Fruit fly (Drosophila melanogaster): ENCODE measurements around the gene Med.
A peak's percentile ranks its signal among the peaks of the same experiment; 100 is the strongest.

The Med gene

dm6 chr3R:31596071-31596883 is 14.6 kb upstream of the Med start, which contains the start of gene RpL6 (continued):
- TF ChIP-seq cwo (GFP tag; optimal IDR thresholded peaks at IDR 0.05) (peak; percentile 59), ATbp (GFP tag; optimal IDR thresholded peaks at IDR 0.05) (no peak), CG3065 (GFP tag; optimal IDR thresholded peaks at IDR 0.05) (no peak), sr (GFP tag; IDR thresholded peaks at IDR 0.05) (no peak), CG17829 (tag; optimal IDR thresholded peaks at IDR 0.05) (peak; percentile 60), MBD-R2 (GFP tag; IDR thresholded peaks at IDR 0.05) (peak; percentile 59), CG4617 (GFP tag; optimal IDR thresholded peaks at IDR 0.05; ENCODE audit: borderline replicate concordance) (peak; percentile 53), CG12299 (tag; optimal IDR thresholded peaks at IDR 0.05) (peak; percentile 28), HmgZ (tag; optimal IDR thresholded peaks at IDR 0.05) (peak; percentile 63), ERR (GFP tag; optimal IDR thresholded peaks at IDR 0.05) (no peak), dan (GFP tag; IDR thresholded peaks at IDR 0.05) (no peak), fd64A (GFP tag; optimal IDR thresholded peaks at IDR 0.05) (no peak), sd (tag; optimal IDR thresholded peaks at IDR 0.05) (peak; percentile 57), Opbp (GFP tag; IDR thresholded peaks at IDR 0.05; ENCODE audit: partially characterized antibody) (peak; percentile 63; the same call in 1 of the 3 replicates), zen (tag; optimal IDR thresholded peaks at IDR 0.05) (peak; percentile 3), crc (GFP tag; optimal IDR thresholded peaks at IDR 0.05) (no peak), fd3F (GFP tag; optimal IDR thresholded peaks at IDR 0.05) (no peak), sim (GFP tag; IDR thresholded peaks at IDR 0.05) (no peak), CG1024 (GFP tag; IDR thresholded peaks at IDR 0.05) (no peak), Gug (GFP tag; IDR thresholded peaks at IDR 0.05) (no peak), CG15601 (tag; optimal IDR thresholded peaks at IDR 0.05) (peak; percentile 54), her (GFP tag; optimal IDR thresholded peaks at IDR 0.05) (peak; percentile 10), CG11696 (GFP tag; IDR thresholded peaks at IDR 0.05) (no peak), Neu2 (GFP tag; optimal IDR thresholded peaks at IDR 0.05; ENCODE audit: borderline replicate concordance) (no peak), sqz (GFP tag; optimal IDR thresholded peaks at IDR 0.05) (no peak), CG12769 (tag; optimal IDR thresholded peaks at IDR 0.05) (no peak), HLH54F (GFP tag; optimal IDR thresholded peaks at IDR 0.05) (no peak), pb (GFP tag; optimal IDR thresholded peaks at IDR 0.05) (no peak), CG10274 (GFP tag; optimal IDR thresholded peaks at IDR 0.05) (no peak), CG3847 (GFP tag; IDR thresholded peaks at IDR 0.05) (peak; percentile 31; the same call in 1 of the 2 replicates), Stat92E (GFP tag; optimal IDR thresholded peaks at IDR 0.05) (peak in 1 of 3 experiments; percentile 49), Doc2 (GFP tag; IDR thresholded peaks at IDR 0.05) (no peak), ash1 (GFP tag; optimal IDR thresholded peaks at IDR 0.05) (no peak), dm (GFP tag; optimal IDR thresholded peaks at IDR 0.05) (peak; percentile 99), exex (tag; optimal IDR thresholded peaks at IDR 0.05) (peak; percentile 21), CG7963 (GFP tag; IDR thresholded peaks at IDR 0.05; ENCODE audit: partially characterized antibody) (peak; percentile 71), CG17568 (GFP tag; optimal IDR thresholded peaks at IDR 0.05) (no peak), CG3281 (GFP tag; optimal IDR thresholded peaks at IDR 0.05) (peak; percentile 27), maf-S (GFP tag; optimal IDR thresholded peaks at IDR 0.05) (no peak), Blimp-1 (GFP tag; optimal IDR thresholded peaks at IDR 0.05) (no peak), ro (GFP tag; IDR thresholded peaks at IDR 0.05) (no peak), Atf3 (GFP tag; optimal IDR thresholded peaks at IDR 0.05) (no peak), CG6254 (GFP tag; optimal IDR thresholded peaks at IDR 0.05) (peak; percentile 6), ind (GFP tag; optimal IDR thresholded peaks at IDR 0.05) (no peak), tll (GFP tag; optimal IDR thresholded peaks at IDR 0.05) (no peak), zf30C (GFP tag; optimal IDR thresholded peaks at IDR 0.05) (no peak), mam (GFP tag; optimal IDR thresholded peaks at IDR 0.05) (no peak), nerfin-1 (tag; optimal IDR thresholded peaks at IDR 0.05) (no peak)
